Fruit fly (Drosophila melanogaster) whole organism, embryonic: ENCODE measurements around the gene kirre.

Source experiments
- Antp ChIP-seq: fragments of 200-800 bp; sonication (Bioruptor generic); optimal IDR thresholded peaks from 3 replicates; lab custom pipeline; 2016; ENCODE audit warnings: missing biosample characterization, missing genetic modification characterization
- Atf3 ChIP-seq: fragments of 200-800 bp; sonication (Bioruptor generic); optimal IDR thresholded peaks from 3 replicates; lab custom pipeline; 2016; ENCODE audit warnings: missing biosample characterization, missing genetic modification characterization
- Awh ChIP-seq: fragments of 200-800 bp; sonication (Bioruptor generic); IDR thresholded peaks from 2 replicates; pipeline ENCODE4, ENCODE4 v1.3.6; 2022; ENCODE audit warnings: missing biosample characterization, missing genetic modification characterization
- CG10959 ChIP-seq: fragments of 200-800 bp; sonication (Bioruptor generic); IDR thresholded peaks from 2 replicates; pipeline ENCODE4 v1.3.6; 2022; ENCODE audit warnings: missing biosample characterization, missing genetic modification characterization
- CG11093 ChIP-seq: fragments of 200-800 bp; sonication (Bioruptor generic); IDR thresholded peaks from 3 replicates; pipeline ENCODE4 v1.3.6; 2022; ENCODE audit warnings: missing biosample characterization, missing genetic modification characterization
- CG12155 ChIP-seq: fragments of 200-800 bp; sonication (Bioruptor generic); optimal IDR thresholded peaks from 3 replicates; lab custom pipeline; 2016; ENCODE audit warnings: missing biosample characterization, missing genetic modification characterization
- CG12659 ChIP-seq: fragments of 200-800 bp; sonication (Bioruptor generic); optimal IDR thresholded peaks from 3 replicates; lab custom pipeline; 2017; ENCODE audit warnings: mild to moderate bottlenecking, missing biosample characterization, missing genetic modification reagents, missing genetic modification characterization
- CG12942 ChIP-seq: fragments of 200-800 bp; sonication (Bioruptor generic); optimal IDR thresholded peaks from 3 replicates; lab custom pipeline; 2016; ENCODE audit warnings: missing biosample characterization, missing genetic modification characterization
- CG17829 ChIP-seq: fragments of 200-800 bp; optimal IDR thresholded peaks from 2 replicates; lab custom pipeline; 2019; ENCODE audit warnings: missing biosample characterization, mild to moderate bottlenecking, missing genetic modification characterization, moderate library complexity
- CG2116 ChIP-seq: fragments of 200-800 bp; sonication (Bioruptor generic); optimal IDR thresholded peaks from 3 replicates; lab custom pipeline; 2018; ENCODE audit warnings: missing biosample characterization, mild to moderate bottlenecking, missing genetic modification characterization
- CG2202 ChIP-seq: fragments of 200-800 bp; sonication (Bioruptor generic); optimal IDR thresholded peaks from 2 replicates; lab custom pipeline; 2018; ENCODE audit warnings: missing biosample characterization, mild to moderate bottlenecking, missing genetic modification characterization
- CG2712 ChIP-seq: fragments of 200-800 bp; optimal IDR thresholded peaks from 3 replicates; lab custom pipeline; 2019; ENCODE audit warnings: missing biosample characterization, mild to moderate bottlenecking, missing genetic modification characterization, moderate library complexity
- CG31388 ChIP-seq: fragments of 200-800 bp; sonication (Bioruptor generic); optimal IDR thresholded peaks from 2 replicates; lab custom pipeline; 2016; ENCODE audit warnings: missing biosample characterization, missing genetic modification characterization
- CG4617 ChIP-seq: fragments of 200-800 bp; sonication (Bioruptor generic); optimal IDR thresholded peaks from 3 replicates; lab custom pipeline; 2016; ENCODE audit warnings: missing biosample characterization, missing genetic modification characterization, borderline replicate concordance
- CG6689 ChIP-seq: fragments of 200-800 bp; sonication (Bioruptor generic); IDR thresholded peaks from 2 replicates; pipeline ENCODE4 v1.3.6; 2022; ENCODE audit warnings: missing biosample characterization, missing genetic modification characterization
- CG7745 ChIP-seq: fragments of 200-800 bp; sonication (Bioruptor generic); optimal IDR thresholded peaks from 2 replicates; lab custom pipeline; 2018; ENCODE audit warnings: missing biosample characterization, mild to moderate bottlenecking, missing genetic modification characterization, moderate library complexity
- D ChIP-seq, 2 experiments: fragments of 200-800 bp in 1 of 2; fragments of >200 bp in 1 of 2; sonication (Bioruptor generic) in 1 of 2; optimal IDR thresholded peaks; 2 replicates in 1 of 2; 3 replicates in 1 of 2; lab custom pipeline; 2017; ENCODE audit warnings: mild to moderate bottlenecking in 1 of 2, missing biosample characterization in 1 of 2, missing genetic modification characterization in 1 of 2, missing genetic modification reagents in 1 of 2
- Elba2 ChIP-seq: fragments of 200-800 bp; sonication (Bioruptor generic); optimal IDR thresholded peaks from 3 replicates; lab custom pipeline; 2016; ENCODE audit warnings: missing biosample characterization, missing genetic modification characterization
- Gsc ChIP-seq: fragments of 200-800 bp; sonication (Bioruptor generic); IDR thresholded peaks from 2 replicates; pipeline ENCODE4 v1.3.6; 2022; ENCODE audit warnings: missing biosample characterization, missing genetic modification characterization
- H2.0 ChIP-seq: fragments of 200-800 bp; sonication (Bioruptor generic); IDR thresholded peaks from 2 replicates; pipeline ENCODE4 v1.3.6; 2022; ENCODE audit warnings: missing biosample characterization, missing genetic modification characterization
- HLHmδ ChIP-seq: fragments of 200-800 bp; sonication (Bioruptor generic); optimal IDR thresholded peaks from 2 replicates; lab custom pipeline; 2018; ENCODE audit warnings: missing biosample characterization, mild to moderate bottlenecking, missing genetic modification characterization, moderate library complexity
- Hmr ChIP-seq: fragments of 200-800 bp; sonication (Bioruptor generic); optimal IDR thresholded peaks from 3 replicates; lab custom pipeline; 2017; ENCODE audit warnings: mild to moderate bottlenecking, missing biosample characterization, missing genetic modification reagents, missing genetic modification characterization
- NK7.1 ChIP-seq: fragments of 200-800 bp; sonication (Bioruptor generic); optimal IDR thresholded peaks from 3 replicates; lab custom pipeline; 2016; ENCODE audit warnings: missing biosample characterization, missing genetic modification characterization
- Ravus ChIP-seq: fragments of 200-800 bp; sonication (Bioruptor generic); IDR thresholded peaks from 2 replicates; pipeline ENCODE4 v1.3.6; 2022; ENCODE audit warnings: missing biosample characterization, missing genetic modification characterization
- Spps ChIP-seq: fragments of 200-800 bp; sonication (Bioruptor generic); optimal IDR thresholded peaks from 2 replicates; lab custom pipeline; 2018; ENCODE audit warnings: missing biosample characterization, mild to moderate bottlenecking, missing genetic modification characterization
- Usf ChIP-seq: fragments of 200-800 bp; sonication (Bioruptor generic); optimal IDR thresholded peaks from 2 replicates; lab custom pipeline; 2017; ENCODE audit warnings: missing genotype, missing biosample characterization, missing genetic modification characterization
- Xrp1 ChIP-seq: fragments of 200-800 bp; sonication (Bioruptor generic); IDR thresholded peaks from 2 replicates; pipeline ENCODE4 v1.3.6; 2022; ENCODE audit warnings: missing biosample characterization, missing genetic modification characterization
- cg ChIP-seq: fragments of 200-800 bp; sonication (Bioruptor generic); optimal IDR thresholded peaks from 3 replicates; lab custom pipeline; 2019; ENCODE audit warnings: missing biosample characterization, mild to moderate bottlenecking, missing genetic modification characterization, moderate library complexity
- chif ChIP-seq, 2 experiments: fragments of 200-800 bp; sonication (Bioruptor generic); optimal IDR thresholded peaks; 3 replicates each; lab custom pipeline; 2016; ENCODE audit warnings: missing biosample characterization in 2 of 2, missing genetic modification characterization in 2 of 2
- chn ChIP-seq: fragments of 200-800 bp; sonication (Bioruptor generic); optimal IDR thresholded peaks from 2 replicates; lab custom pipeline; 2016; ENCODE audit warnings: missing biosample characterization, missing genetic modification characterization
- ci ChIP-seq: fragments of 200-800 bp; sonication (Bioruptor generic); IDR thresholded peaks from 3 replicates; pipeline ENCODE4 v1.3.6; 2022; ENCODE audit warnings: missing biosample characterization, missing genetic modification characterization
- crp ChIP-seq, 2 experiments: fragments of 200-800 bp; sonication (Bioruptor generic); optimal IDR thresholded peaks; 2 replicates in 1 of 2; 3 replicates in 1 of 2; lab custom pipeline; 2017; ENCODE audit warnings: missing biosample characterization in 2 of 2, missing genetic modification characterization in 2 of 2, mild to moderate bottlenecking in 1 of 2, moderate library complexity in 1 of 2
- fd102C ChIP-seq: fragments of 200-800 bp; sonication (Bioruptor generic); optimal IDR thresholded peaks from 2 replicates; lab custom pipeline; 2018; ENCODE audit warnings: missing biosample characterization, mild to moderate bottlenecking, missing genetic modification characterization, moderate library complexity
- fru ChIP-seq: fragments of >200 bp; optimal IDR thresholded peaks from 2 replicates; lab custom pipeline; 2017
- gfzf ChIP-seq: fragments of 200-800 bp; sonication (Bioruptor generic); optimal IDR thresholded peaks from 2 replicates; lab custom pipeline; 2016; ENCODE audit warnings: missing biosample characterization, mild to moderate bottlenecking, missing genetic modification characterization, moderate library complexity
- hkb ChIP-seq, 2 experiments: fragments of 200-800 bp in 1 of 2; fragments of >200 bp in 1 of 2; sonication (Bioruptor generic) in 1 of 2; IDR thresholded peaks in 1 of 2; optimal IDR thresholded peaks in 1 of 2; 2 replicates each; pipeline versions ENCODE4 v1.3.6 to Lab custom; 2017 to 2022; ENCODE audit warnings: missing biosample characterization in 1 of 2, missing genetic modification characterization in 1 of 2
- hth ChIP-seq: fragments of >200 bp; optimal IDR thresholded peaks from 2 replicates; lab custom pipeline; 2017; ENCODE audit warnings: inconsistent platforms
- insv ChIP-seq, 2 experiments: fragments of 200-800 bp; sonication (Bioruptor generic); optimal IDR thresholded peaks; 3 replicates each; lab custom pipeline; 2016 to 2018; ENCODE audit warnings: missing biosample characterization in 2 of 2, missing genetic modification characterization in 2 of 2
- pb ChIP-seq: fragments of 200-800 bp; sonication (Bioruptor generic); optimal IDR thresholded peaks from 3 replicates; lab custom pipeline; 2016; ENCODE audit warnings: missing biosample characterization, missing genetic modification characterization
- pnt ChIP-seq: fragments of 200-800 bp; sonication (Bioruptor generic); optimal IDR thresholded peaks from 3 replicates; lab custom pipeline; 2016; ENCODE audit warnings: missing biosample characterization, missing genetic modification characterization
- pros ChIP-seq: fragments of 200-800 bp; sonication (Bioruptor generic); optimal IDR thresholded peaks from 3 replicates; lab custom pipeline; 2019; ENCODE audit warnings: missing biosample characterization, mild to moderate bottlenecking, missing genetic modification characterization, moderate library complexity
- pum ChIP-seq: fragments of 200-800 bp; sonication (Bioruptor generic); optimal IDR thresholded peaks from 2 replicates; lab custom pipeline; 2016; ENCODE audit warnings: missing biosample characterization, missing genetic modification characterization
- row ChIP-seq: fragments of 200-800 bp; sonication (Bioruptor generic); IDR thresholded peaks from 3 replicates; pipeline ENCODE4 v1.3.6; 2022; ENCODE audit warnings: missing biosample characterization, missing genetic modification characterization
- sens ChIP-seq: fragments of 200-800 bp; sonication (Bioruptor generic); peaks from one replicate; lab custom pipeline; 2016; ENCODE audit warnings: missing biosample characterization, missing genetic modification characterization
- so ChIP-seq: fragments of 200-800 bp; sonication (Bioruptor generic); IDR thresholded peaks from 3 replicates; pipeline ENCODE4 v1.3.6; 2022; ENCODE audit warnings: missing biosample characterization, missing genetic modification characterization
- stwl ChIP-seq: fragments of 200-800 bp; sonication (Bioruptor generic); optimal IDR thresholded peaks from 3 replicates; lab custom pipeline; 2018; ENCODE audit warnings: missing biosample characterization, mild to moderate bottlenecking, missing genetic modification characterization, moderate library complexity
- trh ChIP-seq: fragments of 200-800 bp; sonication (Bioruptor generic); optimal IDR thresholded peaks from 2 replicates; lab custom pipeline; 2016; ENCODE audit warnings: missing biosample characterization, missing genetic modification characterization

The kirre gene

dm6 chrX:2982441-2982995 lies 242.3 kb downstream of the kirre start (continued):
- no peak for TF ChIP-seq row (GFP tag; lab: Robert Waterston, UW)
- TF ChIP-seq insv (GFP tag; optimal IDR thresholded peaks at IDR 0.05; lab: Kevin White, UChicago), result peak in 1 of 2 experiments; percentile 5
- TF ChIP-seq gfzf (GFP tag; lab: Kevin White, UChicago), result no peak
- no peak for TF ChIP-seq H2.0
- TF ChIP-seq Awh (GFP tag; lab: Robert Waterston, UW), result 0 out of 2 replicates have a peak, but pooled peaks have one; percentile 35
- TF ChIP-seq sens (GFP tag; lab: Kevin White, UChicago), result peak; percentile 9
- TF ChIP-seq so, result no peak
- TF ChIP-seq pnt (GFP tag; lab: Kevin White, UChicago), result no peak
- no peak for TF ChIP-seq Gsc
- no peak for TF ChIP-seq Ravus (GFP tag; lab: Robert Waterston, UW)
- TF ChIP-seq hth (lab: Kevin White, UChicago), result peak; percentile 18
- no peak for TF ChIP-seq CG31388 (GFP tag; lab: Kevin White, UChicago)

dm6 chrX:2984902-2985772 lies 245.0 kb downstream of the kirre start:
- peak; percentile 98 for TF ChIP-seq fd102C (GFP tag; lab: Kevin White, UChicago)
- TF ChIP-seq chn, result peak; percentile 35
- TF ChIP-seq Spps (tag; lab: Kevin White, UChicago), result peak; percentile 39
- no peak for TF ChIP-seq CG12942 (GFP tag; lab: Kevin White, UChicago)
- no peak for TF ChIP-seq hkb (optimal IDR thresholded peaks at IDR 0.05; lab: Kevin White, UChicago)
- TF ChIP-seq hkb (GFP tag; IDR thresholded peaks at IDR 0.05; lab: Robert Waterston, UW), result no peak
- TF ChIP-seq CG10959 (GFP tag; lab: Robert Waterston, UW), result peak; percentile 72
- TF ChIP-seq Xrp1 (GFP tag; lab: Robert Waterston, UW), result peak; percentile 81
- peak; percentile 12 for TF ChIP-seq trh
- no peak for TF ChIP-seq HLHmδ (GFP tag; lab: Kevin White, UChicago)
- TF ChIP-seq CG12155 (GFP tag; lab: Kevin White, UChicago), result peak; percentile 20
- TF ChIP-seq CG2202, result peak; percentile 49
- TF ChIP-seq chif (GFP tag; optimal IDR thresholded peaks at IDR 0.05; lab: Kevin White, UChicago), result peak; percentile 21 to 72
- TF ChIP-seq Usf (GFP tag; lab: Kevin White, UChicago), result peak; percentile 56
- no peak for TF ChIP-seq pb (GFP tag; lab: Kevin White, UChicago)
- TF ChIP-seq crp (GFP tag; optimal IDR thresholded peaks at IDR 0.05; lab: Kevin White, UChicago), result no peak
- TF ChIP-seq CG12659 (GFP tag; lab: Kevin White, UChicago), result no peak
- peak; percentile 3 for TF ChIP-seq Antp
- peak; percentile 82 for TF ChIP-seq CG2712 (tag; lab: Kevin White, UChicago)
- TF ChIP-seq CG2116 (GFP tag; lab: Kevin White, UChicago), result peak; percentile 19
- peak; percentile 13 for TF ChIP-seq pros
- no peak for TF ChIP-seq Atf3 (GFP tag; lab: Kevin White, UChicago)
- TF ChIP-seq fru (lab: Kevin White, UChicago), result no peak
- peak; percentile 45; the same call in 1 of the 2 replicates for TF ChIP-seq CG6689
- TF ChIP-seq CG4617 (GFP tag; lab: Kevin White, UChicago), result no peak
- peak; percentile 48 for TF ChIP-seq stwl (tag; lab: Kevin White, UChicago)
- TF ChIP-seq CG11093 (GFP tag; lab: Robert Waterston, UW), result no peak
- TF ChIP-seq pum, result peak; percentile 53
- TF ChIP-seq D (optimal IDR thresholded peaks at IDR 0.05; lab: Kevin White, UChicago), result no peak
- peak; percentile 60 for TF ChIP-seq D (GFP tag; optimal IDR thresholded peaks at IDR 0.05; lab: Kevin White, UChicago)
- peak; percentile 84 for TF ChIP-seq CG17829 (tag; lab: Kevin White, UChicago)
- no peak for TF ChIP-seq Hmr
- peak; percentile 89 for TF ChIP-seq Elba2 (GFP tag; lab: Kevin White, UChicago)
- no peak for TF ChIP-seq cg (GFP tag; lab: Kevin White, UChicago)
- peak; percentile 7; the same call in 1 of the 3 replicates for TF ChIP-seq ci (GFP tag; lab: Robert Waterston, UW)
- no peak for TF ChIP-seq NK7.1 (GFP tag; lab: Kevin White, UChicago)
- TF ChIP-seq CG31388 (GFP tag; lab: Kevin White, UChicago), result no peak
- TF ChIP-seq CG7745, result peak; percentile 50
